Fruit fly (Drosophila melanogaster): ENCODE data around the gene CG7148.

CG7148 gene

dm6 chr3L:21841079-21841478 lies 9.0 kb upstream of the CG7148 start, which contains the start of gene P5CDh1 (continued):
- peak; percentile 49; the same call in 1 of the 2 replicates for TF ChIP-seq CG14014 (GFP tag; IDR thresholded peaks at IDR 0.05)
- TF ChIP-seq CG10654 (GFP tag; optimal IDR thresholded peaks at IDR 0.05): peak; percentile 7
- TF ChIP-seq CG12236 (GFP tag; optimal IDR thresholded peaks at IDR 0.05): no peak
- TF ChIP-seq her (GFP tag; optimal IDR thresholded peaks at IDR 0.05): peak; percentile 48
- TF ChIP-seq Jarid2 (GFP tag; optimal IDR thresholded peaks at IDR 0.05): peak; percentile 28
- TF ChIP-seq dati (GFP tag; IDR thresholded peaks at IDR 0.05): no peak
- no peak for TF ChIP-seq CG15601 (tag; optimal IDR thresholded peaks at IDR 0.05)
- no peak for TF ChIP-seq CG10431 (GFP tag; optimal IDR thresholded peaks at IDR 0.05)
- TF ChIP-seq CG15514 (GFP tag; optimal IDR thresholded peaks at IDR 0.05): peak; percentile 78
- peak; percentile 42 for TF ChIP-seq tin (GFP tag; optimal IDR thresholded peaks at IDR 0.05)
- TF ChIP-seq sens (GFP tag): peak; percentile 22
- peak; percentile 52 for TF ChIP-seq CG12769 (tag; optimal IDR thresholded peaks at IDR 0.05)
- TF ChIP-seq psq (GFP tag; optimal IDR thresholded peaks at IDR 0.05): no peak
- peak; percentile 87 for TF ChIP-seq HLH4C (GFP tag; IDR thresholded peaks at IDR 0.05; ENCODE audit: partially characterized antibody)
- peak; percentile 95 for TF ChIP-seq CG10267 (tag; optimal IDR thresholded peaks at IDR 0.05)
- no peak for TF ChIP-seq wdn (GFP tag; IDR thresholded peaks at IDR 0.05)
- TF ChIP-seq Fer1 (GFP tag; optimal IDR thresholded peaks at IDR 0.05): peak; percentile 54
- no peak for TF ChIP-seq Kr (GFP tag; optimal IDR thresholded peaks at IDR 0.05)
- peak; percentile 48; the same call in 1 of the 2 replicates for TF ChIP-seq NFAT (GFP tag; IDR thresholded peaks at IDR 0.05)
- peak; percentile 75 for TF ChIP-seq stwl (tag; optimal IDR thresholded peaks at IDR 0.05)
- TF ChIP-seq Side (GFP tag; optimal IDR thresholded peaks at IDR 0.05): peak; percentile 29
- TF ChIP-seq Hr39 (optimal IDR thresholded peaks at IDR 0.05): no peak
- no peak for TF ChIP-seq lov (optimal IDR thresholded peaks at IDR 0.05)
- no peak for TF ChIP-seq lov (GFP tag; IDR thresholded peaks at IDR 0.05)
- peak; percentile 78 for TF ChIP-seq hb (GFP tag; IDR thresholded peaks at IDR 0.05; ENCODE audit: partially characterized antibody)
- TF ChIP-seq CG3847 (GFP tag; IDR thresholded peaks at IDR 0.05): peak; percentile 74
- no peak for TF ChIP-seq CG12744 (GFP tag; optimal IDR thresholded peaks at IDR 0.05)
- TF ChIP-seq nmo (GFP tag; optimal IDR thresholded peaks at IDR 0.05): peak; percentile 11
- TF ChIP-seq ftz-f1 (GFP tag; optimal IDR thresholded peaks at IDR 0.05): peak; percentile 27
- no peak for TF ChIP-seq dmrt11E (tag; optimal IDR thresholded peaks at IDR 0.05)
- no peak for TF ChIP-seq cato (GFP tag; optimal IDR thresholded peaks at IDR 0.05; ENCODE audit: borderline replicate concordance)
- TF ChIP-seq CG10565 (GFP tag; optimal IDR thresholded peaks at IDR 0.05): no peak
- peak; percentile 86 for TF ChIP-seq Deaf1 (tag; optimal IDR thresholded peaks at IDR 0.05)
- no peak for TF ChIP-seq Poxn (GFP tag; IDR thresholded peaks at IDR 0.05)
- TF ChIP-seq Xrp1 (GFP tag; IDR thresholded peaks at IDR 0.05): peak; percentile 26; the same call in 1 of the 2 replicates
- TF ChIP-seq CG17186 (GFP tag; optimal IDR thresholded peaks at IDR 0.05): peak; percentile 27
- no peak for TF ChIP-seq lola (GFP tag; optimal IDR thresholded peaks at IDR 0.05)
- no peak for TF ChIP-seq Hey (tag; optimal IDR thresholded peaks at IDR 0.05)
- TF ChIP-seq wor (GFP tag; IDR thresholded peaks at IDR 0.05): no peak
- no peak for TF ChIP-seq Max (GFP tag; optimal IDR thresholded peaks at IDR 0.05)
- no peak for TF ChIP-seq dan (GFP tag; IDR thresholded peaks at IDR 0.05)
- TF ChIP-seq CG1529 (GFP tag; optimal IDR thresholded peaks at IDR 0.05): no peak
- no peak for TF ChIP-seq lbe (GFP tag; optimal IDR thresholded peaks at IDR 0.05)
- TF ChIP-seq CG11456 (GFP tag; IDR thresholded peaks at IDR 0.05): peak; percentile 67; the same call in 2 of the 3 replicates
- peak; percentile 1 for TF ChIP-seq MTF-1 (GFP tag; optimal IDR thresholded peaks at IDR 0.05; ENCODE audit: borderline replicate concordance)
- TF ChIP-seq Hmr (GFP tag; optimal IDR thresholded peaks at IDR 0.05): peak; percentile 1
- TF ChIP-seq CG7963 (GFP tag; IDR thresholded peaks at IDR 0.05; ENCODE audit: partially characterized antibody): peak; percentile 82
- TF ChIP-seq pnt (GFP tag; optimal IDR thresholded peaks at IDR 0.05): no peak
- TF ChIP-seq CG7928 (GFP tag; optimal IDR thresholded peaks at IDR 0.05): peak; percentile 3
- peak; percentile 55 for TF ChIP-seq gfzf (GFP tag; optimal IDR thresholded peaks at IDR 0.05)
- TF ChIP-seq BEAF-32 (GFP tag; optimal IDR thresholded peaks at IDR 0.05): peak; percentile 86
